Worm (Caenorhabditis elegans) whole organism, early embryonic: ENCODE measurements around the gene Y37H2C.4.

Experiments used
- F13C5.2 ChIP-seq: sonication (generic microtip); optimal IDR thresholded peaks from 2 replicates; lab custom pipeline; 2017; ENCODE audit warnings: mild to moderate bottlenecking, missing genetic modification characterization, inconsistent platforms, missing compliant biosample characterization
- ama-1 ChIP-seq: fragments of 150-350 bp; optimal IDR thresholded peaks from 2 replicates; lab custom pipeline; 2014
- ceh-13 ChIP-seq: fragments of 200-800 bp; sonication (Bioruptor generic); optimal IDR thresholded peaks from 2 replicates; lab custom pipeline; 2018; ENCODE audit warnings: mild to moderate bottlenecking, missing genetic modification characterization, missing compliant biosample characterization
- ceh-36 ChIP-seq: sonication (generic microtip); optimal IDR thresholded peaks from 2 replicates; lab custom pipeline; 2016; ENCODE audit warnings: missing genetic modification characterization, inconsistent platforms, missing compliant biosample characterization
- scrt-1 ChIP-seq: fragments of 200-800 bp; sonication (Bioruptor generic); IDR thresholded peaks from 2 replicates; pipeline ENCODE4 v1.3.6; 2022; ENCODE audit warnings: missing genetic modification characterization, missing compliant biosample characterization
- sea-1 ChIP-seq: fragments of 200-800 bp; sonication (Bioruptor generic); conservative IDR thresholded peaks from 2 replicates; pipeline ENCODE4 v1.3.6; 2022; ENCODE audit warnings: missing genetic modification characterization, missing compliant biosample characterization
- tra-4 ChIP-seq: sonication (generic microtip); optimal IDR thresholded peaks from 2 replicates; lab custom pipeline; 2017; ENCODE audit warnings: missing genetic modification characterization, missing compliant biosample characterization

ce11 chrV:18253494-18253893 is 17.0 kb upstream of the Y37H2C.4 start, which contains the start of gene R10E8.2:
- TF ChIP-seq ama-1 (lab: Kevin White, UChicago): no peak
- no peak for TF ChIP-seq ceh-36
- no peak for TF ChIP-seq ceh-13
- no peak for TF ChIP-seq F13C5.2 (tag; lab: Kevin White, UChicago)
- no peak for TF ChIP-seq tra-4
- TF ChIP-seq scrt-1: no peak
- TF ChIP-seq sea-1 (GFP tag; lab: Robert Waterston, UW): no peak
